Worm (Caenorhabditis elegans) whole organism, young adult: ENCODE results near the gene mlc-1.

Experiments used
- F49E8.2 ChIP-seq: sonication (generic microtip); optimal IDR thresholded peaks from 3 replicates; lab custom pipeline; 2017; ENCODE audit warnings: missing genetic modification characterization, mild to moderate bottlenecking, missing compliant biosample characterization, antibody characterized with exemption, moderate library complexity; ENCODE audit not compliant: insufficient read depth
- Y56A3A.18 ChIP-seq: fragments of 200-800 bp; sonication (Bioruptor generic); IDR thresholded peaks from 2 replicates; pipeline ENCODE4 v1.3.6; 2022; ENCODE audit warnings: missing genetic modification reagents, missing genetic modification characterization, missing compliant biosample characterization
- madf-10 ChIP-seq: sonication (generic microtip); optimal IDR thresholded peaks from 2 replicates; lab custom pipeline; 2016; ENCODE audit warnings: mild to moderate bottlenecking, missing genetic modification characterization, missing compliant biosample characterization
- mcd-1 ChIP-seq: fragments of 200-800 bp; sonication (Bioruptor generic); IDR thresholded peaks from 2 replicates; pipeline ENCODE4 v1.3.6; 2022; ENCODE audit warnings: missing genetic modification reagents, missing genetic modification characterization, missing compliant biosample characterization
- pha-4 ChIP-seq: fragments of 150-350 bp; sonication (generic microtip); optimal IDR thresholded peaks from 2 replicates; lab custom pipeline; 2014; ENCODE audit warnings: missing biosample characterization, missing genetic modification reagents, missing genetic modification characterization

- no peak for TF ChIP-seq F49E8.2 (tag; lab: Kevin White, UChicago)
- TF ChIP-seq Y56A3A.18 (GFP tag; lab: Robert Waterston, UW) = no peak
- TF ChIP-seq pha-4 = no peak
- TF ChIP-seq madf-10 (tag; lab: Kevin White, UChicago) = no peak
- TF ChIP-seq mcd-1 (GFP tag; lab: Robert Waterston, UW) = no peak
Observed at ce11 chrX:17481892-17482515, 23.0 kb downstream of the mlc-1 start.
